Worm (Caenorhabditis elegans) whole organism, L3 larva: ENCODE data around the gene argn-1.

Experiments used
- R02D3.7 ChIP-seq: fragments of 150-350 bp; optimal IDR thresholded peaks from 2 replicates; lab custom pipeline; 2014; ENCODE audit warnings: missing biosample characterization, missing genetic modification characterization
- ZK546.5 ChIP-seq: sonication (generic microtip); optimal IDR thresholded peaks from 2 replicates; lab custom pipeline; 2017; ENCODE audit warnings: missing biosample characterization, missing genetic modification characterization
- egl-5 ChIP-seq: fragments of 150-350 bp; optimal IDR thresholded peaks from 2 replicates; lab custom pipeline; 2017; ENCODE audit warnings: missing biosample characterization, missing genetic modification reagents, missing genetic modification characterization, inconsistent platforms
- jun-1 ChIP-seq: fragments of 150-350 bp; optimal IDR thresholded peaks from 2 replicates; lab custom pipeline; 2014; ENCODE audit warnings: missing biosample characterization, missing genetic modification reagents, missing genetic modification characterization
- mdl-1 ChIP-seq: fragments of 150-350 bp; optimal IDR thresholded peaks from 2 replicates; lab custom pipeline; 2014; ENCODE audit warnings: missing biosample characterization, missing genetic modification characterization
- nhr-237 ChIP-seq: fragments of 150-350 bp; optimal IDR thresholded peaks from 2 replicates; lab custom pipeline; 2014; ENCODE audit warnings: missing biosample characterization, missing genetic modification characterization
- nhr-76 ChIP-seq: fragments of 150-350 bp; sonication (generic microtip); optimal IDR thresholded peaks from 5 replicates; lab custom pipeline; 2014; ENCODE audit warnings: missing biosample characterization, missing genetic modification characterization
- pha-4 ChIP-seq: fragments of 150-350 bp; optimal IDR thresholded peaks from 2 replicates; lab custom pipeline; 2014; ENCODE audit warnings: missing biosample characterization, missing genetic modification reagents, missing genetic modification characterization
- snpc-4 ChIP-seq: fragments of 150-350 bp; optimal IDR thresholded peaks from 2 replicates; lab custom pipeline; 2014; ENCODE audit warnings: missing biosample characterization, missing genetic modification characterization
- unc-62 ChIP-seq: fragments of 150-350 bp; sonication (generic microtip); optimal IDR thresholded peaks from 4 replicates; lab custom pipeline; 2014; ENCODE audit warnings: missing biosample characterization, missing genetic modification reagents, missing genetic modification characterization

DNA sequence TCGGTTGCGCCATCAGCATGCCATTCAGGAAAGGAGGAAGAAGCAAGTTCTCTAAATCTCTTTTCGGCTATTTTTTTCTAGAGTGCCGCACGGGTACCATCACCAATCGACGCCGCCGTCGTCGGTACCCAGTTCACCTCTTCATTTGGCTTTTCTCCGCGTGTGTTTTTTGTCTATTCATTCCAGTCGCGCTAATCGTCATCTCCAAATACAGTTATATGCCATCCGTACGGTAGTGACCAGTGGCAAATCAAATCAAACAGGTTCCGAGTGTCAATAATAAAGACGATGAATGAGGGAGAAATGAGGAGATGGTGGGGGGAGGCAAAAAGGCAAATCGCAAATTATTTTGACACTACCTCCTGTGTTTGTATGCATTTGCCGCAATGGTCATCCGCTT is 31.4 kb downstream of the argn-1 start:
- TF ChIP-seq nhr-76 (no peak), snpc-4 (tag; lab: Kevin White, UChicago) (no peak), jun-1 (tag; lab: Kevin White, UChicago) (no peak), ZK546.5 (no peak), egl-5 (tag; lab: Kevin White, UChicago) (no peak), unc-62 (GFP tag; lab: Kevin White, UChicago) (no peak), R02D3.7 (tag; lab: Kevin White, UChicago) (no peak), pha-4 (tag; lab: Kevin White, UChicago) (no peak), mdl-1 (tag; lab: Kevin White, UChicago) (no peak), nhr-237 (tag; lab: Kevin White, UChicago) (no peak)
